Worm (Caenorhabditis elegans) whole organism, L4 larva: ENCODE measurements around the gene spcs-3.

Experiments
- daf-19 ChIP-seq: fragments of 200-800 bp; sonication (Bioruptor generic); conservative IDR thresholded peaks from 2 replicates; pipeline ENCODE4 v1.3.6; 2022; ENCODE audit warnings: missing genetic modification characterization, missing compliant biosample characterization
- dpl-1 ChIP-seq: fragments of 150-350 bp; optimal IDR thresholded peaks from 2 replicates; lab custom pipeline; 2014; ENCODE audit warnings: missing biosample characterization, missing genetic modification reagents, missing genetic modification characterization
- dve-1 ChIP-seq: sonication (generic microtip); optimal IDR thresholded peaks from 2 replicates; lab custom pipeline; 2017; ENCODE audit warnings: antibody characterized with exemption, mild to moderate bottlenecking, missing genetic modification characterization, missing compliant biosample characterization; ENCODE audit not compliant: insufficient read depth
- lir-3 ChIP-seq: sonication (generic microtip); optimal IDR thresholded peaks from 2 replicates; lab custom pipeline; 2016; ENCODE audit warnings: mild to moderate bottlenecking, missing genetic modification characterization, missing compliant biosample characterization
- nhr-28 ChIP-seq: fragments of 150-350 bp; optimal IDR thresholded peaks from 2 replicates; lab custom pipeline; 2014; ENCODE audit warnings: missing biosample characterization, missing genetic modification characterization
- nhr-48 ChIP-seq: sonication (generic microtip); optimal IDR thresholded peaks from 2 replicates; lab custom pipeline; 2016; ENCODE audit warnings: mild to moderate bottlenecking, missing genetic modification characterization, missing compliant biosample characterization
- pha-4 ChIP-seq, 2 experiments: fragments of 150-350 bp in 1 of 2; fragments of 200-800 bp in 1 of 2; sonication (Bioruptor generic) in 1 of 2; IDR thresholded peaks in 1 of 2; optimal IDR thresholded peaks in 1 of 2; 2 replicates each; pipeline versions ENCODE4 v1.3.6 to Lab custom; 2014 to 2022; ENCODE audit warnings: missing genetic modification characterization in 2 of 2, missing genetic modification reagents in 2 of 2, missing biosample characterization in 1 of 2, missing compliant biosample characterization in 1 of 2

ce11 chrIII:8037941-8038340, 6.9 kb upstream of the spcs-3 start, which contains the start of gene dpf-6:
- TF ChIP-seq dpl-1 (GFP tag; lab: Kevin White, UChicago) = no peak
- TF ChIP-seq nhr-48 (tag; lab: Kevin White, UChicago) = no peak
- no peak for TF ChIP-seq nhr-28 (tag; lab: Kevin White, UChicago)
- TF ChIP-seq lir-3 (tag; lab: Kevin White, UChicago) = no peak
- TF ChIP-seq pha-4 (GFP tag; IDR thresholded peaks at IDR 0.05; lab: Robert Waterston, UW) = no peak
- TF ChIP-seq pha-4 (tag; optimal IDR thresholded peaks at IDR 0.05; lab: Kevin White, UChicago) = no peak
- TF ChIP-seq dve-1 (tag; lab: Kevin White, UChicago) = no peak
- TF ChIP-seq daf-19 (GFP tag; lab: Robert Waterston, UW) = no peak
